Fruit fly (Drosophila melanogaster) whole organism, embryonic: ENCODE results near the gene CG43797.

ENCODE experiments used
- Ada2b ChIP-seq: fragments of 200-800 bp; sonication (Bioruptor generic); IDR thresholded peaks from 2 replicates; pipeline ENCODE4 v1.3.6; 2022; ENCODE audit warnings: missing biosample characterization, missing genetic modification characterization
- B-H1 ChIP-seq: fragments of 200-800 bp; sonication (Bioruptor generic); IDR thresholded peaks from 3 replicates; pipeline ENCODE4 v1.3.6; 2022; ENCODE audit warnings: missing biosample characterization, missing genetic modification characterization
- Bgb ChIP-seq: fragments of 200-800 bp; sonication (Bioruptor generic); IDR thresholded peaks from 2 replicates; pipeline ENCODE4 v1.3.6; 2022; ENCODE audit warnings: missing biosample characterization, missing genetic modification characterization; ENCODE audit not compliant: partially characterized antibody
- Blimp-1 ChIP-seq: fragments of 200-800 bp; sonication (Bioruptor generic); optimal IDR thresholded peaks from 3 replicates; lab custom pipeline; 2018; ENCODE audit warnings: missing biosample characterization, missing genetic modification characterization, mild to moderate bottlenecking, moderate library complexity, missing genetic modification reagents
- BtbVII ChIP-seq: fragments of 200-800 bp; sonication (Bioruptor generic); optimal IDR thresholded peaks from 3 replicates; lab custom pipeline; 2017; ENCODE audit warnings: missing biosample characterization, mild to moderate bottlenecking, missing genetic modification characterization
- CG10147 ChIP-seq: fragments of 200-800 bp; sonication (Bioruptor generic); optimal IDR thresholded peaks from 2 replicates; lab custom pipeline; 2019; ENCODE audit warnings: missing biosample characterization, mild to moderate bottlenecking, missing genetic modification characterization, moderate library complexity
- CG10274 ChIP-seq: fragments of 200-800 bp; sonication (Bioruptor generic); optimal IDR thresholded peaks from 3 replicates; lab custom pipeline; 2017; ENCODE audit warnings: missing biosample characterization, mild to moderate bottlenecking, missing genetic modification characterization
- CG10431 ChIP-seq: fragments of 200-800 bp; sonication (Bioruptor generic); optimal IDR thresholded peaks from 3 replicates; lab custom pipeline; 2018; ENCODE audit warnings: missing biosample characterization, mild to moderate bottlenecking, missing genetic modification characterization
- CG10654 ChIP-seq: fragments of 200-800 bp; sonication (Bioruptor generic); optimal IDR thresholded peaks from 2 replicates; lab custom pipeline; 2016; ENCODE audit warnings: missing biosample characterization, missing genetic modification characterization
- CG11504 ChIP-seq: fragments of 200-800 bp; sonication (Bioruptor generic); optimal IDR thresholded peaks from 3 replicates; lab custom pipeline; 2019; ENCODE audit warnings: missing biosample characterization, mild to moderate bottlenecking, missing genetic modification characterization, moderate library complexity
- CG12391 ChIP-seq: fragments of 200-800 bp; sonication (Bioruptor generic); optimal IDR thresholded peaks from 3 replicates; lab custom pipeline; 2018; ENCODE audit warnings: missing biosample characterization, mild to moderate bottlenecking, missing genetic modification characterization, moderate library complexity
- CG13296 ChIP-seq: fragments of 200-800 bp; sonication (Bioruptor generic); optimal IDR thresholded peaks from 3 replicates; lab custom pipeline; 2018; ENCODE audit warnings: missing biosample characterization, mild to moderate bottlenecking, missing genetic modification characterization
- CG14965 ChIP-seq: fragments of 200-800 bp; sonication (Bioruptor generic); optimal IDR thresholded peaks from 2 replicates; lab custom pipeline; 2016; ENCODE audit warnings: missing biosample characterization, missing genetic modification characterization, borderline replicate concordance
- CG15011 ChIP-seq: fragments of 200-800 bp; sonication (Bioruptor generic); optimal IDR thresholded peaks from 3 replicates; lab custom pipeline; 2018; ENCODE audit warnings: missing biosample characterization, mild to moderate bottlenecking, missing genetic modification characterization
- CG1832 ChIP-seq: fragments of 200-800 bp; sonication (Bioruptor generic); optimal IDR thresholded peaks from 2 replicates; lab custom pipeline; 2017; ENCODE audit warnings: missing biosample characterization, mild to moderate bottlenecking, missing genetic modification characterization, inconsistent platforms
- CG2199 ChIP-seq: fragments of 200-800 bp; sonication (Bioruptor generic); IDR thresholded peaks from 3 replicates; pipeline ENCODE4 v1.3.6; 2022; ENCODE audit warnings: missing biosample characterization, missing genetic modification characterization
- CG2678 ChIP-seq: fragments of 200-800 bp; sonication (Bioruptor generic); optimal IDR thresholded peaks from 3 replicates; lab custom pipeline; 2019; ENCODE audit warnings: missing biosample characterization, mild to moderate bottlenecking, missing genetic modification characterization, moderate library complexity
- CG2712 ChIP-seq: fragments of 200-800 bp; optimal IDR thresholded peaks from 3 replicates; lab custom pipeline; 2019; ENCODE audit warnings: missing biosample characterization, mild to moderate bottlenecking, missing genetic modification characterization, moderate library complexity
- CG3726 ChIP-seq: fragments of 200-800 bp; sonication (Bioruptor generic); IDR thresholded peaks from 3 replicates; pipeline ENCODE4, ENCODE4 v1.3.6; 2022; ENCODE audit warnings: missing biosample characterization, missing genetic modification characterization
- CG4404 ChIP-seq: fragments of 200-800 bp; sonication (Bioruptor generic); IDR thresholded peaks from 2 replicates; pipeline ENCODE4 v1.3.6; 2022; ENCODE audit warnings: missing biosample characterization, missing genetic modification characterization
- CG4424 ChIP-seq: fragments of 200-800 bp; sonication (Bioruptor generic); optimal IDR thresholded peaks from 3 replicates; lab custom pipeline; 2016; ENCODE audit warnings: missing biosample characterization, missing genetic modification characterization
- CG6791 ChIP-seq: fragments of 200-800 bp; sonication (Bioruptor generic); IDR thresholded peaks from 3 replicates; pipeline ENCODE4 v1.3.6; 2022; ENCODE audit warnings: missing biosample characterization, missing genetic modification characterization; ENCODE audit not compliant: partially characterized antibody
- CG6813 ChIP-seq: fragments of 200-800 bp; sonication (Bioruptor generic); optimal IDR thresholded peaks from 2 replicates; lab custom pipeline; 2017; ENCODE audit warnings: missing biosample characterization, missing genetic modification characterization, mild to moderate bottlenecking, moderate library complexity, missing genetic modification reagents
- CG7839 ChIP-seq: fragments of 200-800 bp; sonication (Bioruptor generic); optimal IDR thresholded peaks from 3 replicates; lab custom pipeline; 2018; ENCODE audit warnings: missing biosample characterization, mild to moderate bottlenecking, missing genetic modification characterization, moderate library complexity
- CG9817 ChIP-seq: fragments of 200-800 bp; sonication (Bioruptor generic); optimal IDR thresholded peaks from 2 replicates; lab custom pipeline; 2018; ENCODE audit warnings: missing biosample characterization, mild to moderate bottlenecking, missing genetic modification characterization, moderate library complexity
- Deaf1 ChIP-seq: fragments of 200-800 bp; optimal IDR thresholded peaks from 3 replicates; lab custom pipeline; 2019; ENCODE audit warnings: missing biosample characterization, mild to moderate bottlenecking, missing genetic modification characterization, moderate library complexity
- Ets65A ChIP-seq: fragments of 200-800 bp; sonication (Bioruptor generic); peaks from one replicate; lab custom pipeline; 2016; ENCODE audit warnings: missing biosample characterization, missing genetic modification characterization
- Hmr ChIP-seq: fragments of 200-800 bp; sonication (Bioruptor generic); optimal IDR thresholded peaks from 3 replicates; lab custom pipeline; 2017; ENCODE audit warnings: mild to moderate bottlenecking, missing biosample characterization, missing genetic modification reagents, missing genetic modification characterization
- Hr39 ChIP-seq: fragments of >200 bp; optimal IDR thresholded peaks from 2 replicates; lab custom pipeline; 2017
- Lhr ChIP-seq: fragments of 200-800 bp; sonication (Bioruptor generic); optimal IDR thresholded peaks from 3 replicates; lab custom pipeline; 2017; ENCODE audit warnings: mild to moderate bottlenecking, missing biosample characterization, missing genetic modification reagents, missing genetic modification characterization
- Mes4 ChIP-seq: fragments of 200-800 bp; sonication (Bioruptor generic); optimal IDR thresholded peaks from 2 replicates; lab custom pipeline; 2016; ENCODE audit warnings: missing biosample characterization, missing genetic modification characterization
- Nf-YC ChIP-seq: fragments of 200-800 bp; optimal IDR thresholded peaks from 3 replicates; lab custom pipeline; 2019; ENCODE audit warnings: missing biosample characterization, mild to moderate bottlenecking, missing genetic modification characterization, moderate library complexity
- NfI ChIP-seq: fragments of 200-800 bp; sonication (Bioruptor generic); optimal IDR thresholded peaks from 3 replicates; lab custom pipeline; 2018; ENCODE audit warnings: missing biosample characterization, mild to moderate bottlenecking, missing genetic modification characterization, moderate library complexity
- Trl ChIP-seq, 3 experiments: fragments of >200 bp in 2 of 3; fragments of 200-800 bp in 1 of 3; sonication (Bioruptor generic) in 1 of 3; optimal IDR thresholded peaks; 2 replicates in 1 of 3; 3 replicates in 2 of 3; lab custom pipeline; 2016 to 2017; ENCODE audit warnings: missing biosample characterization in 1 of 3, missing genetic modification characterization in 1 of 3
- ap ChIP-seq: fragments of 200-800 bp; sonication (Bioruptor generic); IDR thresholded peaks from 2 replicates; pipeline ENCODE4 v1.3.6; 2022; ENCODE audit warnings: missing biosample characterization, missing genetic modification characterization
- bcd ChIP-seq: fragments of 200-800 bp; sonication (Bioruptor generic); optimal IDR thresholded peaks from 2 replicates; lab custom pipeline; 2017; ENCODE audit warnings: missing biosample characterization, mild to moderate bottlenecking, missing genetic modification characterization
- cad ChIP-seq: fragments of >200 bp; optimal IDR thresholded peaks from 2 replicates; lab custom pipeline; 2017; ENCODE audit warnings: missing biosample characterization, missing genetic modification characterization
- cg ChIP-seq: fragments of 200-800 bp; sonication (Bioruptor generic); optimal IDR thresholded peaks from 3 replicates; lab custom pipeline; 2019; ENCODE audit warnings: missing biosample characterization, mild to moderate bottlenecking, missing genetic modification characterization, moderate library complexity
- crol ChIP-seq: fragments of 200-800 bp; sonication (Bioruptor generic); IDR thresholded peaks from 2 replicates; pipeline ENCODE4 v1.3.6; 2022; ENCODE audit warnings: missing biosample characterization, missing genetic modification characterization
- dmrt11E ChIP-seq: fragments of 200-800 bp; sonication (Bioruptor generic); optimal IDR thresholded peaks from 3 replicates; lab custom pipeline; 2018; ENCODE audit warnings: missing biosample characterization, mild to moderate bottlenecking, missing genetic modification characterization, moderate library complexity
- fd64A ChIP-seq: fragments of 200-800 bp; sonication (Bioruptor generic); optimal IDR thresholded peaks from 3 replicates; lab custom pipeline; 2018; ENCODE audit warnings: missing biosample characterization, mild to moderate bottlenecking, missing genetic modification characterization
- kni ChIP-seq: fragments of 200-800 bp; sonication (Bioruptor generic); optimal IDR thresholded peaks from 3 replicates; lab custom pipeline; 2017; ENCODE audit warnings: mild to moderate bottlenecking, missing biosample characterization, missing genetic modification reagents, missing genetic modification characterization
- oc ChIP-seq: fragments of 200-800 bp; sonication (Bioruptor generic); optimal IDR thresholded peaks from 2 replicates; lab custom pipeline; 2018; ENCODE audit warnings: missing biosample characterization, mild to moderate bottlenecking, missing genetic modification characterization, moderate library complexity
- salm ChIP-seq: fragments of 200-800 bp; sonication (Bioruptor generic); optimal IDR thresholded peaks from 2 replicates; lab custom pipeline; 2018; ENCODE audit warnings: missing biosample characterization, mild to moderate bottlenecking, missing genetic modification characterization
- shn ChIP-seq: fragments of 200-800 bp; sonication (Bioruptor generic); optimal IDR thresholded peaks from 3 replicates; lab custom pipeline; 2016; ENCODE audit warnings: missing biosample characterization, missing genetic modification characterization
- so ChIP-seq: fragments of 200-800 bp; sonication (Bioruptor generic); IDR thresholded peaks from 3 replicates; pipeline ENCODE4 v1.3.6; 2022; ENCODE audit warnings: missing biosample characterization, missing genetic modification characterization
- unpg ChIP-seq: fragments of 200-800 bp; sonication (Bioruptor generic); optimal IDR thresholded peaks from 3 replicates; lab custom pipeline; 2018; ENCODE audit warnings: missing biosample characterization, mild to moderate bottlenecking, missing genetic modification characterization, moderate library complexity
- yki ChIP-seq: fragments of >200 bp; optimal IDR thresholded peaks from 3 replicates; lab custom pipeline; 2018

CG43797 gene

dm6 chr2L:4020188-4020587 is 20.4 kb downstream of the CG43797 start:
- TF ChIP-seq CG2712 (no peak), CG3726 (GFP tag; lab: Robert Waterston, UW) (no peak), CG6791 (GFP tag; lab: Robert Waterston, UW) (0 out of 3 replicates have a peak, but pooled peaks have one; percentile 4), CG4424 (GFP tag; lab: Kevin White, UChicago) (no peak), Ets65A (GFP tag; lab: Kevin White, UChicago) (peak; percentile 36), cg (GFP tag; lab: Kevin White, UChicago) (peak; percentile 57), cad (GFP tag; lab: Kevin White, UChicago) (no peak), BtbVII (GFP tag; lab: Kevin White, UChicago) (no peak), Ada2b (GFP tag; lab: Robert Waterston, UW) (no peak), CG13296 (GFP tag; lab: Kevin White, UChicago) (no peak), CG6813 (GFP tag; lab: Kevin White, UChicago) (no peak), Hmr (GFP tag; lab: Kevin White, UChicago) (no peak), crol (GFP tag; lab: Robert Waterston, UW) (0 out of 2 replicates have a peak, but pooled peaks have one; percentile 5)

DNA sequence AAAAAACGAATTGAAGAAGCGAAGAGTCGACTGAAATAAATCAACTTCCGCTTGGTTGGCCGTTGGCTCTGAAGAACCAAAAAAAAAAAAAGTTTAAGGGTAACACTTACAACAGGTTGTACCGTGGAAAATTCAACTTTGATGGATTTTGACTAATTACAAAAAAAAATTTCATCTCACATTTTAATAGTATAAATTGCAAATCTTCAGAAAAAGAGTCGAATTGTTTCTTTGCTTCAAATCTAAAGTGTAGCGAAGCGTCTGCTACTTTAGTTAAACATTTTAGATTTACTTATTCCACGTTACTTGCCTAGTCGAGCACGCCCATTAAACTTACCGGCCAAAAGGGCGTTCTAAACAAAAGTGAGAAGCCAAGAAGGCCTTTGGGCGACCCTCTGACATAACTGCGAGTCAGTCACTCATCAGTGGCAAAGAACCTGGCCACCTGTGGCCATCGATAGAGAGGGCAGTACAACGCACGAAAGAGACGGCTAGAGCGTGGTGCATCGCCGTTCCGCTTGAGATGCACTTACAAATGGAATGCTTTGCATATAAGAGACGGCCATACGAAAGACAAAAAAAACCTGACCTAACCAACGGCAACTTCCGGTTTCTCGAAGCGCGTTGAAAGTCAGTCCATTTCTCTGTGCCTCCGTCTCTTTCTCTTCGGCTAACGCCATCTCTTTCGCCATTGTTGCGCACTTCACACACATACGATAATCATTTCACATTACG is 22.0 kb downstream of the CG43797 start:
- TF ChIP-seq yki (no peak), NfI (no peak), salm (no peak), Blimp-1 (peak; percentile 80), CG11504 (tag; lab: Kevin White, UChicago) (peak; percentile 9), kni (GFP tag; lab: Kevin White, UChicago) (peak; percentile 14), fd64A (GFP tag; lab: Kevin White, UChicago) (no peak), bcd (GFP tag; lab: Kevin White, UChicago) (no peak), BtbVII (GFP tag; lab: Kevin White, UChicago) (no peak), CG15011 (no peak), CG2199 (GFP tag; lab: Robert Waterston, UW) (peak; percentile 34; the same call in 1 of the 3 replicates), dmrt11E (tag; lab: Kevin White, UChicago) (peak; percentile 48), CG9817 (tag; lab: Kevin White, UChicago) (no peak), ap (GFP tag; lab: Robert Waterston, UW) (no peak), Deaf1 (tag; lab: Kevin White, UChicago) (no peak), B-H1 (GFP tag; lab: Robert Waterston, UW) (no peak), Lhr (no peak), Trl (optimal IDR thresholded peaks at IDR 0.05; lab: Kevin White, UChicago) (no peak), Trl (GFP tag; optimal IDR thresholded peaks at IDR 0.05; lab: Kevin White, UChicago) (no peak), CG12391 (tag; lab: Kevin White, UChicago) (no peak), so (GFP tag; lab: Robert Waterston, UW) (no peak), Hr39 (lab: Kevin White, UChicago) (no peak), Mes4 (no peak), Nf-YC (peak; percentile 24), CG7839 (peak; percentile 14), CG2678 (tag; lab: Kevin White, UChicago) (peak; percentile 11), CG4404 (GFP tag; lab: Robert Waterston, UW) (no peak), CG14965 (GFP tag; lab: Kevin White, UChicago) (no peak), oc (tag; lab: Kevin White, UChicago) (no peak), shn (GFP tag; lab: Kevin White, UChicago) (no peak), CG1832 (GFP tag; lab: Kevin White, UChicago) (peak; percentile 66), CG10274 (GFP tag; lab: Kevin White, UChicago) (no peak), CG10654 (no peak), Bgb (GFP tag; lab: Robert Waterston, UW) (no peak), CG10431 (GFP tag; lab: Kevin White, UChicago) (no peak), unpg (GFP tag; lab: Kevin White, UChicago) (no peak), CG10147 (GFP tag; lab: Kevin White, UChicago) (no peak)
